Worm (Caenorhabditis elegans): ENCODE data around the gene cest-6.

The cest-6 gene

ce11 chrIV:6928417-6928816 is at the start of gene cest-6:
Gene cest-6, minus strand, starts transcription at chrIV:6928517.
- TF ChIP-seq lim-6 (tag; optimal IDR thresholded peaks at IDR 0.05) (no peak), ceh-24 (tag; optimal IDR thresholded peaks at IDR 0.05) (no peak), pax-1 (tag; optimal IDR thresholded peaks at IDR 0.05) (no peak), elt-2 (tag; optimal IDR thresholded peaks at IDR 0.05) (peak; percentile 48), dmd-4 (tag; optimal IDR thresholded peaks at IDR 0.05; ENCODE audit: borderline replicate concordance) (no peak), unc-3 (GFP tag; conservative IDR thresholded peaks at IDR 0.05) (no peak), unc-3 (tag; optimal IDR thresholded peaks at IDR 0.05) (no peak), ceh-48 (tag; optimal IDR thresholded peaks at IDR 0.05) (no peak), fkh-6 (tag; optimal IDR thresholded peaks at IDR 0.05) (no peak)

ce11 chrIV:6977089-6977558 is 48.8 kb upstream of the cest-6 start, which contains the start of the genes pgl-1 and him-3:
Gene pgl-1, minus strand, starts transcription at chrIV:6977318.
Gene him-3, plus strand, starts transcription at chrIV:6977508.
- TF ChIP-seq pha-4 (tag; optimal IDR thresholded peaks at IDR 0.05) (no peak), pax-1 (tag; optimal IDR thresholded peaks at IDR 0.05) (no peak), fax-1 (tag; optimal IDR thresholded peaks at IDR 0.05) (no peak), ceh-31 (tag; optimal IDR thresholded peaks at IDR 0.05) (no peak), pqm-1 (tag; optimal IDR thresholded peaks at IDR 0.05) (no peak), ceh-2 (tag; optimal IDR thresholded peaks at IDR 0.05) (no peak), C08G9.2 (tag; optimal IDR thresholded peaks at IDR 0.05) (no peak), unc-86 (tag; optimal IDR thresholded peaks at IDR 0.05) (no peak), Y22D7AL.16 (tag; optimal IDR thresholded peaks at IDR 0.05) (no peak), elt-4 (tag; optimal IDR thresholded peaks at IDR 0.05) (no peak), ttx-3 (tag; optimal IDR thresholded peaks at IDR 0.05) (no peak), hlh-15 (tag; optimal IDR thresholded peaks at IDR 0.05) (no peak), tbx-2 (tag; optimal IDR thresholded peaks at IDR 0.05) (no peak), ceh-48 (tag; optimal IDR thresholded peaks at IDR 0.05) (no peak), nfya-1 (tag; optimal IDR thresholded peaks at IDR 0.05) (no peak), nhr-232 (tag; optimal IDR thresholded peaks at IDR 0.05) (no peak), C38D4.7 (GFP tag; optimal IDR thresholded peaks at IDR 0.05) (no peak), pat-9 (tag; optimal IDR thresholded peaks at IDR 0.05) (no peak), mec-3 (tag; optimal IDR thresholded peaks at IDR 0.05; ENCODE audit: borderline replicate concordance) (no peak)

ce11 chrIV:6974162-6974938 is 46.0 kb upstream of the cest-6 start:
- TF ChIP-seq ceh-31 (tag; optimal IDR thresholded peaks at IDR 0.05) (no peak), nfya-1 (tag; optimal IDR thresholded peaks at IDR 0.05) (no peak), hlh-13 (GFP tag; optimal IDR thresholded peaks at IDR 0.05) (no peak), sdc-2 (tag; optimal IDR thresholded peaks at IDR 0.05) (no peak)

ce11 chrIV:6972427-6972826 is 44.1 kb upstream of the cest-6 start, which contains the start of gene nhr-249:
Gene nhr-249, minus strand, starts transcription at chrIV:6972527.
- no peak for TF ChIP-seq tbx-2 (tag; optimal IDR thresholded peaks at IDR 0.05)
- TF ChIP-seq hlh-30 (tag; optimal IDR thresholded peaks at IDR 0.05; ENCODE audit: insufficient read depth): no peak
- TF ChIP-seq ztf-16 (tag; optimal IDR thresholded peaks at IDR 0.05): no peak
- no peak for TF ChIP-seq ceh-6 (GFP tag; optimal IDR thresholded peaks at IDR 0.05)
- TF ChIP-seq mec-3 (tag; optimal IDR thresholded peaks at IDR 0.05; ENCODE audit: borderline replicate concordance): no peak
- no peak for TF ChIP-seq fkh-10 (GFP tag; optimal IDR thresholded peaks at IDR 0.05)
- TF ChIP-seq ets-4 (tag; optimal IDR thresholded peaks at IDR 0.05): no peak
- no peak for TF ChIP-seq sox-2 (GFP tag; IDR thresholded peaks at IDR 0.05)
- TF ChIP-seq nhr-11 (tag; optimal IDR thresholded peaks at IDR 0.05): no peak
- no peak for TF ChIP-seq ceh-24 (tag; optimal IDR thresholded peaks at IDR 0.05)
- no peak for TF ChIP-seq pqm-1 (tag; optimal IDR thresholded peaks at IDR 0.05)
- TF ChIP-seq unc-86 (tag; optimal IDR thresholded peaks at IDR 0.05): no peak
